Fruit fly (Drosophila melanogaster): ENCODE results near the gene CG31415.

Gene CG31415

DNA sequence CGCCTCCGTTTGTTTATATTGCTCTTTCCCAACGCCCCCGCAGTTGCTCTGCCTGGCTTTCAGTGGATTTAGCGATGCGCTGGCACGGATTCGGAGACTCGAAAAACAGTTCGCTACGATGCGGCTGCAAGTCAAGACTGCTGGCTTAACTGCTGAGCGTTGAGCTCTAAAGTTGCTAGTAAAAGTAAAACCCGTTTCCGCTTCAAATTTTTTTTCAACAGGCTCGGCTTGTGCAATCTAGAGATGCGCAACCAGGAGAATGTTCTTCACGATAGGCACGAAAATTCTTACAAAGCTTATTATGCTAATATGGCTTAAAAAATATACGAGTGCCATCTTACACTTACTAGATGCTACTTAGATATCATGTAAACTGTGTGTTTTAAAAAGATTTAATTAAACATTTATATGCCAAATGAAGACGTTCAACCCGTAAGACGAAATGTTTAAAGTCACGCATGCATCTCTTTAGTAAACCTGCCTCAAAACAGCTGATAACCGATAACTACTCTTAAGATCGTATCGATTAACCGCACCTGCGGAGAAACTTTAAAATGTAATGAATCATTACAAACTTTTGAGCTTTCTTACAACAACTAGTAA, 4.1 kb downstream of the CG31415 start, which contains the start of gene CG12948 (continued):
- TF ChIP-seq kay (GFP tag; optimal IDR thresholded peaks at IDR 0.05) (no peak), tio (GFP tag; optimal IDR thresholded peaks at IDR 0.05) (no peak), tll (GFP tag; optimal IDR thresholded peaks at IDR 0.05) (no peak), CG2202 (tag; optimal IDR thresholded peaks at IDR 0.05) (no peak), CG10654 (GFP tag; optimal IDR thresholded peaks at IDR 0.05) (no peak), Nf-YA (GFP tag; IDR thresholded peaks at IDR 0.05) (no peak), crp (GFP tag; optimal IDR thresholded peaks at IDR 0.05) (peak; percentile 38 to 86), Lim3 (GFP tag; IDR thresholded peaks at IDR 0.05) (no peak), CG10431 (GFP tag; optimal IDR thresholded peaks at IDR 0.05) (no peak), CG2875 (GFP tag; optimal IDR thresholded peaks at IDR 0.05) (peak; percentile 11), NC2β (GFP tag; optimal IDR thresholded peaks at IDR 0.05) (no peak), CG7839 (tag; optimal IDR thresholded peaks at IDR 0.05) (no peak), usp (GFP tag; optimal IDR thresholded peaks at IDR 0.05) (no peak), Ssrp (tag; optimal IDR thresholded peaks at IDR 0.05) (no peak), oc (tag; optimal IDR thresholded peaks at IDR 0.05) (no peak), Lpt (GFP tag; optimal IDR thresholded peaks at IDR 0.05) (no peak), cato (GFP tag; optimal IDR thresholded peaks at IDR 0.05; ENCODE audit: borderline replicate concordance) (no peak), Tbp (GFP tag; optimal IDR thresholded peaks at IDR 0.05) (no peak), wek (GFP tag; optimal IDR thresholded peaks at IDR 0.05) (no peak), CG13123 (GFP tag; optimal IDR thresholded peaks at IDR 0.05) (no peak), Awh (GFP tag; IDR thresholded peaks at IDR 0.05) (no peak), Mes4 (GFP tag; optimal IDR thresholded peaks at IDR 0.05) (no peak), CG13624 (GFP tag; optimal IDR thresholded peaks at IDR 0.05) (peak; percentile 66), CG42726 (GFP tag; IDR thresholded peaks at IDR 0.05; ENCODE audit: partially characterized antibody) (0 out of 2 replicates have a peak, but pooled peaks have one; percentile 19), Trl (optimal IDR thresholded peaks at IDR 0.05) (no peak), Trl (GFP tag; optimal IDR thresholded peaks at IDR 0.05) (peak; percentile 52), Side (GFP tag; optimal IDR thresholded peaks at IDR 0.05) (peak; percentile 19), Fer3 (tag; optimal IDR thresholded peaks at IDR 0.05) (peak; percentile 55), CG31441 (GFP tag; IDR thresholded peaks at IDR 0.05) (no peak; the same call in 1 of the 2 replicates), nom (GFP tag; optimal IDR thresholded peaks at IDR 0.05) (peak; percentile 65), CG9876 (GFP tag; optimal IDR thresholded peaks at IDR 0.05) (no peak), klu (GFP tag; IDR thresholded peaks at IDR 0.05) (peak; percentile 56; the same call in 1 of the 2 replicates), jigr1 (GFP tag; IDR thresholded peaks at IDR 0.05) (no peak), lmd (GFP tag; IDR thresholded peaks at IDR 0.05) (peak; percentile 45), CG8765 (GFP tag; IDR thresholded peaks at IDR 0.05) (no peak), E2f2 (GFP tag; IDR thresholded peaks at IDR 0.05) (no peak), CG9609 (GFP tag; optimal IDR thresholded peaks at IDR 0.05) (peak; percentile 18), ham (GFP tag; IDR thresholded peaks at IDR 0.05) (no peak), jing (GFP tag; optimal IDR thresholded peaks at IDR 0.05) (no peak), CG8388 (GFP tag; optimal IDR thresholded peaks at IDR 0.05) (peak; percentile 31), CG34422 (GFP tag; IDR thresholded peaks at IDR 0.05) (0 out of 3 replicates have a peak, but pooled peaks have one; percentile 40), Med (GFP tag) (peak; percentile 91), ATbp (GFP tag; optimal IDR thresholded peaks at IDR 0.05) (no peak), CG17568 (GFP tag; optimal IDR thresholded peaks at IDR 0.05) (no peak), Bdp1 (GFP tag; optimal IDR thresholded peaks at IDR 0.05) (peak; percentile 23), CG12942 (GFP tag; optimal IDR thresholded peaks at IDR 0.05) (no peak), CG8478 (optimal IDR thresholded peaks at IDR 0.05) (no peak), CG6683 (GFP tag; optimal IDR thresholded peaks at IDR 0.05) (no peak), Sry-β (GFP tag; optimal IDR thresholded peaks at IDR 0.05) (peak; percentile 90), tap (tag; optimal IDR thresholded peaks at IDR 0.05) (no peak), Hr51 (GFP tag; optimal IDR thresholded peaks at IDR 0.05) (peak in 1 of 2 experiments; percentile 36)
